Fruit fly (Drosophila melanogaster) whole organism, pupa: ENCODE data around the gene Mes2.

Experiments used
- CG10348 ChIP-seq: fragments of 200-800 bp; sonication (Bioruptor generic); IDR thresholded peaks from 2 replicates; pipeline ENCODE4 v1.3.6; 2022; ENCODE audit warnings: missing biosample characterization, missing genetic modification characterization
- CG4496 ChIP-seq: fragments of 200-800 bp; sonication (Bioruptor generic); IDR thresholded peaks from 3 replicates; pipeline ENCODE4 v1.3.6; 2022; ENCODE audit warnings: missing biosample characterization, missing genetic modification characterization
- CG8159 ChIP-seq: fragments of 200-800 bp; sonication (Bioruptor generic); optimal IDR thresholded peaks from 3 replicates; lab custom pipeline; 2018; ENCODE audit warnings: missing biosample characterization, mild to moderate bottlenecking, missing genetic modification characterization, moderate library complexity
- CG9948 ChIP-seq: fragments of 200-800 bp; sonication (Bioruptor generic); optimal IDR thresholded peaks from 2 replicates; lab custom pipeline; 2018; ENCODE audit warnings: missing biosample characterization, mild to moderate bottlenecking, missing genetic modification characterization, moderate library complexity
- EcR ChIP-seq: fragments of 200-800 bp; sonication (Bioruptor generic); optimal IDR thresholded peaks from 3 replicates; lab custom pipeline; 2019; ENCODE audit warnings: missing biosample characterization, missing genetic modification characterization, mild to moderate bottlenecking, moderate library complexity, missing genetic modification reagents
- Ets98B ChIP-seq: fragments of 200-800 bp; sonication (Bioruptor generic); IDR thresholded peaks from 2 replicates; pipeline ENCODE4 v1.3.6; 2022; ENCODE audit warnings: missing biosample characterization, missing genetic modification characterization
- Pif1A ChIP-seq: fragments of 200-800 bp; sonication (Bioruptor generic); optimal IDR thresholded peaks from 3 replicates; lab custom pipeline; 2016; ENCODE audit warnings: missing biosample characterization, missing genetic modification characterization
- fd96Ca ChIP-seq: fragments of 200-800 bp; sonication (Bioruptor generic); IDR thresholded peaks from 3 replicates; pipeline ENCODE4 v1.3.6; 2022; ENCODE audit warnings: missing biosample characterization, missing genetic modification characterization
- gl ChIP-seq: fragments of 200-800 bp; sonication (Bioruptor generic); optimal IDR thresholded peaks from 2 replicates; lab custom pipeline; 2018; ENCODE audit warnings: missing biosample characterization, mild to moderate bottlenecking, missing genetic modification characterization

DNA sequence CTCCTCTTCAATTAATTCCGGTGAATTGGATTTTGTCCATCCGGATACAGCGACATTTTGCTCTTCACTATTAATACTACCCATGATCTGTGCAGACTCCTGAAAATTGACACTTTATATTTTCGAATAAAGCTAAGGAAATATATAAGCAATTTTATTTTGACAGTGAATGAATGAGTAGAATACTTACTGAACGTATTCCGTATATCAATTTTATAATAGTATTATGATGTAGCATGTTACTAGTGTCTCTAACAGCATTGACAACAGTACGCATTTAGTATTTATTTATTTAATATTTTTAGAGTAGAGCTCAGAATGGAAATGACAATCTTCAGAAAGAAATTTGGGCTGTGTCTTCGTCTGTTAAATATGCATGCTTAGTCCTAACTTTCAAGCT is 9.7 kb downstream of the Mes2 start, which contains the start of gene CG32461:
- TF ChIP-seq fd96Ca (GFP tag; lab: Robert Waterston, UW), result no peak
- TF ChIP-seq gl (tag; lab: Kevin White, UChicago), result no peak
- no peak for TF ChIP-seq CG8159 (tag; lab: Kevin White, UChicago)
- TF ChIP-seq CG10348, result no peak
- no peak for TF ChIP-seq EcR (GFP tag; lab: Kevin White, UChicago)
- no peak for TF ChIP-seq Ets98B (GFP tag; lab: Robert Waterston, UW)
- TF ChIP-seq CG9948 (tag; lab: Kevin White, UChicago), result no peak
- no peak for TF ChIP-seq Pif1A
- TF ChIP-seq CG4496 (GFP tag; lab: Robert Waterston, UW), result no peak
